Worm (Caenorhabditis elegans) whole organism, young adult: ENCODE data around the gene mpk-1.
A peak's percentile ranks its signal among the peaks of the same experiment; 100 is the strongest.

ENCODE experiments used
- F10E7.11 ChIP-seq: sonication (generic microtip); optimal IDR thresholded peaks from 2 replicates; lab custom pipeline; 2017; ENCODE audit warnings: mild to moderate bottlenecking, missing genetic modification characterization, moderate library complexity, missing compliant biosample characterization
- F33H1.4 ChIP-seq: fragments of 200-800 bp; sonication (Bioruptor generic); IDR thresholded peaks from 2 replicates; pipeline ENCODE4 v1.3.6; 2022; ENCODE audit warnings: missing genetic modification reagents, missing genetic modification characterization, missing compliant biosample characterization
- F39B2.1 ChIP-seq: fragments of 200-800 bp; sonication (Bioruptor generic); IDR thresholded peaks from 2 replicates; pipeline ENCODE4 v1.3.6; 2022; ENCODE audit warnings: missing genetic modification reagents, missing genetic modification characterization, missing compliant biosample characterization
- F55B11.4 ChIP-seq: sonication (generic microtip); optimal IDR thresholded peaks from 2 replicates; lab custom pipeline; 2016; ENCODE audit warnings: missing compliant biosample characterization, missing genetic modification characterization, borderline replicate concordance; ENCODE audit not compliant: insufficient read depth
- F57C9.4 ChIP-seq: sonication (generic microtip); optimal IDR thresholded peaks from 2 replicates; lab custom pipeline; 2017; ENCODE audit warnings: mild to moderate bottlenecking, missing genetic modification characterization, missing compliant biosample characterization
- Y53G8AR.9 ChIP-seq: fragments of 200-800 bp; sonication (Bioruptor generic); conservative IDR thresholded peaks from 2 replicates; pipeline ENCODE4 v1.3.6; 2022; ENCODE audit warnings: missing genetic modification reagents, missing genetic modification characterization, missing compliant biosample characterization
- Y79H2A.3 ChIP-seq: fragments of 200-800 bp; sonication (Bioruptor generic); conservative IDR thresholded peaks from 2 replicates; pipeline ENCODE4 v1.3.6; 2022; ENCODE audit warnings: missing genetic modification reagents, missing genetic modification characterization, missing compliant biosample characterization
- ama-1 ChIP-seq, 3 experiments: fragments of 150-350 bp in 1 of 3; sonication (generic microtip) in 2 of 3; optimal IDR thresholded peaks; 2 replicates each; lab custom pipeline; 2014 to 2018; ENCODE audit warnings: missing biosample characterization in 2 of 3, missing genetic modification characterization in 2 of 3, missing genetic modification reagents in 2 of 3
- aptf-3 ChIP-seq: fragments of 200-800 bp; sonication (Bioruptor generic); IDR thresholded peaks from 2 replicates; pipeline ENCODE4 v1.3.6; 2022; ENCODE audit warnings: missing genetic modification characterization, missing compliant biosample characterization
- attf-6 ChIP-seq: fragments of 200-800 bp; sonication (Bioruptor generic); IDR thresholded peaks from 2 replicates; pipeline ENCODE4 v1.3.6; 2022; ENCODE audit warnings: missing genetic modification reagents, missing genetic modification characterization, missing compliant biosample characterization
- bed-2 ChIP-seq: fragments of 200-800 bp; sonication (Bioruptor generic); IDR thresholded peaks from 2 replicates; pipeline ENCODE4 v1.3.6; 2022; ENCODE audit warnings: missing genetic modification reagents, missing genetic modification characterization, missing compliant biosample characterization
- cebp-1 ChIP-seq, 2 experiments: fragments of 200-800 bp in 1 of 2; sonication (Bioruptor generic) in 1 of 2; sonication (generic microtip) in 1 of 2; IDR thresholded peaks in 1 of 2; optimal IDR thresholded peaks in 1 of 2; 2 replicates each; pipeline versions ENCODE4 v1.3.6 to Lab custom; 2017 to 2022; ENCODE audit warnings: missing compliant biosample characterization in 2 of 2, missing genetic modification characterization in 2 of 2, mild to moderate bottlenecking in 1 of 2, missing genetic modification reagents in 1 of 2, moderate library complexity in 1 of 2
- cebp-2 ChIP-seq: fragments of 200-800 bp; sonication (Bioruptor generic); IDR thresholded peaks from 2 replicates; pipeline ENCODE4 v1.3.6; 2022; ENCODE audit warnings: missing genetic modification characterization, missing compliant biosample characterization
- ceh-27 ChIP-seq: fragments of 200-800 bp; sonication (Bioruptor generic); optimal IDR thresholded peaks from 2 replicates; lab custom pipeline; 2018; ENCODE audit warnings: mild to moderate bottlenecking, missing genetic modification characterization, moderate library complexity, missing compliant biosample characterization
- ceh-40 ChIP-seq: fragments of 200-800 bp; sonication (Bioruptor generic); IDR thresholded peaks from 2 replicates; pipeline ENCODE4 v1.3.6; 2022; ENCODE audit warnings: missing genetic modification characterization, missing compliant biosample characterization
- ceh-58 ChIP-seq: fragments of 200-800 bp; sonication (Bioruptor generic); IDR thresholded peaks from 2 replicates; pipeline ENCODE4 v1.3.6; 2022; ENCODE audit warnings: missing genetic modification characterization, missing compliant biosample characterization
- die-1 ChIP-seq: sonication (generic microtip); optimal IDR thresholded peaks from 2 replicates; lab custom pipeline; 2016; ENCODE audit warnings: missing genotype, mild to moderate bottlenecking, missing genetic modification characterization, missing compliant biosample characterization
- dox-1 ChIP-seq: fragments of 200-800 bp; sonication (Bioruptor generic); IDR thresholded peaks from 2 replicates; pipeline ENCODE4 v1.3.6; 2022; ENCODE audit warnings: missing genetic modification reagents, missing genetic modification characterization, missing compliant biosample characterization
- dpff-1 ChIP-seq: sonication (generic microtip); optimal IDR thresholded peaks from 2 replicates; lab custom pipeline; 2017; ENCODE audit warnings: mild to moderate bottlenecking, missing genetic modification characterization, missing compliant biosample characterization
- dpl-1 ChIP-seq: fragments of 150-350 bp; optimal IDR thresholded peaks from 2 replicates; lab custom pipeline; 2014; ENCODE audit warnings: missing biosample characterization, missing genetic modification reagents, missing genetic modification characterization
- egl-18 ChIP-seq: fragments of 200-800 bp; sonication (Bioruptor generic); IDR thresholded peaks from 2 replicates; pipeline ENCODE4 v1.3.6; 2022; ENCODE audit warnings: missing genetic modification reagents, missing genetic modification characterization, missing compliant biosample characterization
- ekl-4 ChIP-seq: fragments of 200-800 bp; sonication (Bioruptor generic); IDR thresholded peaks from 2 replicates; pipeline ENCODE4 v1.3.6; 2022; ENCODE audit warnings: missing genetic modification reagents, missing genetic modification characterization, missing compliant biosample characterization
- fkh-3 ChIP-seq: sonication (generic microtip); optimal IDR thresholded peaks from 2 replicates; lab custom pipeline; 2016; ENCODE audit warnings: mild to moderate bottlenecking, missing genetic modification characterization, missing compliant biosample characterization
- hmg-20 ChIP-seq: fragments of 200-800 bp; sonication (Bioruptor generic); IDR thresholded peaks from 2 replicates; pipeline ENCODE4 v1.3.6; 2022; ENCODE audit warnings: missing genetic modification reagents, missing genetic modification characterization, missing compliant biosample characterization
- hsf-1 ChIP-seq: fragments of 200-800 bp; sonication (Bioruptor generic); IDR thresholded peaks from 2 replicates; pipeline ENCODE4 v1.3.6; 2022; ENCODE audit warnings: missing genetic modification reagents, missing genetic modification characterization, missing compliant biosample characterization
- lag-1 ChIP-seq: fragments of 200-800 bp; sonication (Bioruptor generic); IDR thresholded peaks from 2 replicates; pipeline ENCODE4 v1.3.6; 2022; ENCODE audit warnings: missing genetic modification reagents, missing genetic modification characterization, missing compliant biosample characterization
- let-526 ChIP-seq: fragments of 200-800 bp; sonication (Bioruptor generic); IDR thresholded peaks from 2 replicates; pipeline ENCODE4 v1.3.6; 2022; ENCODE audit warnings: missing genetic modification reagents, missing genetic modification characterization, missing compliant biosample characterization
- lin-26 ChIP-seq: fragments of 200-800 bp; sonication (Bioruptor generic); IDR thresholded peaks from 2 replicates; pipeline ENCODE4 v1.3.6; 2022; ENCODE audit warnings: missing genetic modification reagents, missing genetic modification characterization, missing compliant biosample characterization
- madf-6 ChIP-seq: fragments of 200-800 bp; sonication (Bioruptor generic); IDR thresholded peaks from 2 replicates; pipeline ENCODE4 v1.3.6; 2022; ENCODE audit warnings: missing genetic modification reagents, missing genetic modification characterization, missing compliant biosample characterization
- mxl-1 ChIP-seq: sonication (generic microtip); optimal IDR thresholded peaks from 2 replicates; lab custom pipeline; 2016; ENCODE audit warnings: missing genetic modification characterization, missing compliant biosample characterization
- nfya-1 ChIP-seq: sonication (generic microtip); optimal IDR thresholded peaks from 2 replicates; lab custom pipeline; 2017; ENCODE audit warnings: antibody characterized with exemption, missing compliant biosample characterization, missing genetic modification characterization, borderline replicate concordance; ENCODE audit not compliant: insufficient read depth
- nfya-2 ChIP-seq: fragments of 200-800 bp; sonication (Bioruptor generic); IDR thresholded peaks from 2 replicates; pipeline ENCODE4 v1.3.6; 2022; ENCODE audit warnings: missing genetic modification reagents, missing genetic modification characterization, missing compliant biosample characterization
- pbrm-1 ChIP-seq: fragments of 200-800 bp; sonication (Bioruptor generic); IDR thresholded peaks from 2 replicates; pipeline ENCODE4 v1.3.6; 2022; ENCODE audit warnings: missing genetic modification reagents, missing genetic modification characterization, missing compliant biosample characterization
- repo-1 ChIP-seq: sonication (generic microtip); optimal IDR thresholded peaks from 2 replicates; lab custom pipeline; 2017; ENCODE audit warnings: mild to moderate bottlenecking, missing genetic modification characterization, missing compliant biosample characterization
- snpc-1.3 ChIP-seq: sonication (generic microtip); optimal IDR thresholded peaks from 2 replicates; lab custom pipeline; 2017; ENCODE audit warnings: missing genetic modification characterization, mild to moderate bottlenecking, missing compliant biosample characterization, antibody characterized with exemption, moderate library complexity, missing genotype, missing genetic modification reagents; ENCODE audit not compliant: insufficient read depth
- snpc-3.4 ChIP-seq: sonication (generic microtip); optimal IDR thresholded peaks from 2 replicates; lab custom pipeline; 2017; ENCODE audit warnings: missing genetic modification characterization, mild to moderate bottlenecking, missing compliant biosample characterization, antibody characterized with exemption, moderate library complexity, missing genotype, missing genetic modification reagents
- snpc-4 ChIP-seq, 5 experiments: fragments of 150-350 bp in 1 of 5; sonication (generic microtip) in 4 of 5; optimal IDR thresholded peaks; 2 replicates each; lab custom pipeline; 2014 to 2018; ENCODE audit warnings: missing genetic modification characterization in 5 of 5, missing biosample characterization in 3 of 5, antibody characterized with exemption in 2 of 5, mild to moderate bottlenecking in 2 of 5, missing compliant biosample characterization in 2 of 5, missing genotype in 2 of 5, moderate library complexity in 2 of 5, missing genetic modification reagents in 1 of 5
- sptf-2 ChIP-seq: fragments of 200-800 bp; sonication (Bioruptor generic); optimal IDR thresholded peaks from 2 replicates; lab custom pipeline; 2018; ENCODE audit warnings: mild to moderate bottlenecking, missing genetic modification characterization, missing compliant biosample characterization
- zim-3 ChIP-seq: sonication (generic microtip); optimal IDR thresholded peaks from 2 replicates; lab custom pipeline; 2017; ENCODE audit warnings: mild to moderate bottlenecking, missing genetic modification characterization, moderate library complexity, missing compliant biosample characterization
- ztf-25 ChIP-seq: fragments of 200-800 bp; sonication (Bioruptor generic); IDR thresholded peaks from 2 replicates; pipeline ENCODE4 v1.3.6; 2022; ENCODE audit warnings: missing genetic modification reagents, missing genetic modification characterization, missing compliant biosample characterization
- ztf-28 ChIP-seq: fragments of 200-800 bp; sonication (Bioruptor generic); IDR thresholded peaks from 2 replicates; pipeline ENCODE4 v1.3.6; 2022; ENCODE audit warnings: missing genetic modification reagents, missing genetic modification characterization, missing compliant biosample characterization

The mpk-1 gene

ce11 chrIII:4181338-4181737 lies 46.6 kb downstream of the mpk-1 start, which contains the start of gene C16C10.1:
Gene C16C10.1 (minus strand): TSS chrIII:4181438.
- TF ChIP-seq ceh-27 (GFP tag; lab: Kevin White, UChicago) (no peak), aptf-3 (GFP tag; lab: Robert Waterston, UW) (0 out of 2 replicates have a peak, but pooled peaks have one; percentile 20), die-1 (no peak)

DNA sequence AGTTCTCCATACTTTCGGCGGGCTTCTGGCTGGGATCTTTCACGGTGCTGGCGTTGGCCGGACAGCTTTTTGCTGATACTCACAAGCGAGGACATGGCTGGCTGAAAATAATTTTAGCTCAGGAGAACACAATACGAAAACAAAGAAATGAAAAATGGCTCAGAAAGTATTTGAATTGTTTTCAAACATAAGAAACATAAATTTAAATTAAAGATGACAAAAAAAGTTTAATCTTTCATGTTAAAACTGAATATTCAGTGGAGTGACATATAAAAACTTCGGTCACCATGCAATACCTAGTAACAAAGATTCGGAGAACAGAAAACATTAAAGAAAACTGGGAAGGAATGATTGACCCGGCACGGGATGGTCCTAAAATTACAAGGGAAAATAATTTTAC lies 49.3 kb downstream of the mpk-1 start, which contains the start of gene C16C10.2:
TSS of gene C16C10.2 (minus strand) at position 101 of the 400 bp plus-strand sequence.
- TF ChIP-seq let-526 (no peak), snpc-4 (GFP tag; optimal IDR thresholded peaks at IDR 0.05; lab: Kevin White, UChicago) (no peak), snpc-4 (tag; optimal IDR thresholded peaks at IDR 0.05; lab: Kevin White, UChicago) (no peak), dpl-1 (GFP tag; lab: Kevin White, UChicago) (no peak), hsf-1 (GFP tag; lab: Robert Waterston, UW) (0 out of 2 replicates have a peak, but pooled peaks have one; percentile 27), lag-1 (GFP tag; lab: Robert Waterston, UW) (no peak), ceh-27 (GFP tag; lab: Kevin White, UChicago) (no peak)
- TF ChIP-seq, all 124 proteins: peak for 1

DNA sequence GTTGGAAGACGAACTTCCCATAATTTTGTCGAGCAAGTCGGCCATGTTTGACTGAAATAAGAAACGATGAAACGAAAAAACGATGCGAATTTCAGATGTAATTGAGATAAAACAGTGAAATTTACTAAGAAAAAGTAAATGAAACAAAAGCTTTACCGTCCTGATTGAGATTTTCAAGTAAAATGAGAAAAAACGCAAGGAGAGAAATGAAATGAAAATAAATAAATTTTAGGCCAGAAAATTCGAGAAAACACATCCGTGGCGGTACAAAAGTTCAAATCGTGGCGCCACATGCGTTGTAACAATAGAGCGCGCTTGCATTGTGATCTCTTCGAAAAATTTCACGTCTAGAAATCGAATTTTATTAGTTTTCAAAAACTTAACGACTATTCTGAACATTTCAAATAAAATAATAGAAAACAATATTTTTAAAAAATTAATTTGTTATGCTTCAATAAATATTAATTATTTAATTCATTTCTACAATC lies 51.8 kb downstream of the mpk-1 start, which contains the start of the genes hrde-1 and C16C10.13:
TSS of gene hrde-1 (minus strand) at position 51 of the 488 bp plus-strand sequence.
TSS of gene C16C10.13 (plus strand) at position 332 of the 488 bp plus-strand sequence.
- no peak for TF ChIP-seq die-1
- TF ChIP-seq F33H1.4 (GFP tag; lab: Robert Waterston, UW): peak; percentile 78
- TF ChIP-seq egl-18 (GFP tag; lab: Robert Waterston, UW): no peak
- TF ChIP-seq ekl-4 (GFP tag; lab: Robert Waterston, UW): peak; percentile 65; the same call in 1 of the 2 replicates
- TF ChIP-seq F55B11.4 (tag; lab: Kevin White, UChicago): no peak
- TF ChIP-seq dox-1: peak; percentile 78
- peak; percentile 44; the same call in 1 of the 2 replicates for TF ChIP-seq Y53G8AR.9
- TF ChIP-seq F57C9.4 (tag; lab: Kevin White, UChicago): no peak
- no peak for TF ChIP-seq zim-3 (tag; lab: Kevin White, UChicago)
- TF ChIP-seq mxl-1 (tag; lab: Kevin White, UChicago): no peak
- TF ChIP-seq cebp-2: no peak
- TF ChIP-seq Y79H2A.3 (GFP tag; lab: Robert Waterston, UW): no peak
- TF ChIP-seq cebp-1 (GFP tag; IDR thresholded peaks at IDR 0.05; lab: Robert Waterston, UW): no peak
- no peak for TF ChIP-seq cebp-1 (tag; optimal IDR thresholded peaks at IDR 0.05; lab: Kevin White, UChicago)
- TF ChIP-seq repo-1 (tag; lab: Kevin White, UChicago): no peak
- no peak for TF ChIP-seq lin-26 (GFP tag; lab: Robert Waterston, UW)
- no peak for TF ChIP-seq dpff-1 (tag; lab: Kevin White, UChicago)
- peak; percentile 98 for TF ChIP-seq madf-6 (GFP tag; lab: Robert Waterston, UW)
- TF ChIP-seq nfya-2 (GFP tag; lab: Robert Waterston, UW): no peak
- TF ChIP-seq sptf-2: no peak
- TF ChIP-seq ama-1 (optimal IDR thresholded peaks at IDR 0.05; lab: Kevin White, UChicago): no peak
- TF ChIP-seq ama-1 (GFP tag; optimal IDR thresholded peaks at IDR 0.05; lab: Kevin White, UChicago): no peak
- no peak for TF ChIP-seq ztf-25 (GFP tag; lab: Robert Waterston, UW)
- TF ChIP-seq snpc-4 (GFP tag; optimal IDR thresholded peaks at IDR 0.05; lab: Kevin White, UChicago): no peak
- peak in 1 of 4 experiments; percentile 56 for TF ChIP-seq snpc-4 (tag; optimal IDR thresholded peaks at IDR 0.05; lab: Kevin White, UChicago)
- TF ChIP-seq ceh-58 (GFP tag; lab: Robert Waterston, UW): no peak
- 0 out of 2 replicates have a peak, but pooled peaks have one; percentile 17 for TF ChIP-seq attf-6 (GFP tag; lab: Robert Waterston, UW)
- TF ChIP-seq pbrm-1 (GFP tag; lab: Robert Waterston, UW): peak; percentile 70
- no peak for TF ChIP-seq F39B2.1 (GFP tag; lab: Robert Waterston, UW)
- TF ChIP-seq fkh-3 (tag; lab: Kevin White, UChicago): no peak
- no peak for TF ChIP-seq bed-2 (GFP tag; lab: Robert Waterston, UW)
- no peak for TF ChIP-seq hmg-20 (GFP tag; lab: Robert Waterston, UW)
- no peak for TF ChIP-seq ceh-27 (GFP tag; lab: Kevin White, UChicago)
- peak; percentile 91 for TF ChIP-seq snpc-3.4 (tag; lab: Kevin White, UChicago)
- no peak for TF ChIP-seq F10E7.11 (tag; lab: Kevin White, UChicago)
- no peak for TF ChIP-seq ceh-40 (GFP tag; lab: Robert Waterston, UW)
- no peak for TF ChIP-seq ztf-28 (GFP tag; lab: Robert Waterston, UW)
- peak; percentile 82 for TF ChIP-seq snpc-1.3 (tag; lab: Kevin White, UChicago)
- TF ChIP-seq nfya-1 (tag; lab: Kevin White, UChicago): no peak
- peak; percentile 80 for TF ChIP-seq dpl-1 (GFP tag; lab: Kevin White, UChicago)
